Worm (Caenorhabditis elegans) whole organism, L1 larva: ENCODE measurements around the gene C55A6.6.

ENCODE experiments used
- blmp-1 ChIP-seq: fragments of 150-350 bp; optimal IDR thresholded peaks from 2 replicates; lab custom pipeline; 2014; ENCODE audit warnings: missing biosample characterization, missing genetic modification characterization
- ceh-82 ChIP-seq, 3 experiments: fragments of 150-350 bp in 1 of 3; sonication (generic microtip) in 2 of 3; optimal IDR thresholded peaks; 2 replicates each; lab custom pipeline; 2014 to 2017; ENCODE audit warnings: missing biosample characterization in 3 of 3, missing genetic modification characterization in 3 of 3
- ces-1 ChIP-seq: fragments of 150-350 bp; optimal IDR thresholded peaks from 2 replicates; lab custom pipeline; 2014; ENCODE audit warnings: missing biosample characterization, missing genetic modification reagents, missing genetic modification characterization
- lin-13 ChIP-seq: fragments of 150-350 bp; optimal IDR thresholded peaks from 2 replicates; lab custom pipeline; 2014; ENCODE audit warnings: missing biosample characterization, missing genetic modification reagents, missing genetic modification characterization
- lin-35 ChIP-seq, 2 experiments: fragments of 150-350 bp; optimal IDR thresholded peaks; 2 replicates each; lab custom pipeline; 2014; ENCODE audit warnings: missing biosample characterization in 2 of 2, missing genetic modification characterization in 2 of 2, missing genetic modification reagents in 2 of 2
- nhr-12 ChIP-seq: sonication (generic microtip); optimal IDR thresholded peaks from 2 replicates; lab custom pipeline; 2017; ENCODE audit warnings: missing biosample characterization, missing genetic modification characterization
- nhr-237 ChIP-seq: fragments of 150-350 bp; optimal IDR thresholded peaks from 2 replicates; lab custom pipeline; 2014; ENCODE audit warnings: missing biosample characterization, missing genetic modification characterization
- swsn-7 ChIP-seq: sonication (generic microtip); optimal IDR thresholded peaks from 2 replicates; lab custom pipeline; 2016; ENCODE audit warnings: missing genetic modification characterization, missing compliant biosample characterization
- unc-130 ChIP-seq: fragments of 150-350 bp; optimal IDR thresholded peaks from 2 replicates; lab custom pipeline; 2017; ENCODE audit warnings: missing biosample characterization, missing genetic modification characterization, inconsistent platforms
- unc-62 ChIP-seq: fragments of 150-350 bp; optimal IDR thresholded peaks from 2 replicates; lab custom pipeline; 2014; ENCODE audit warnings: missing biosample characterization, missing genetic modification reagents, missing genetic modification characterization
- zag-1 ChIP-seq: fragments of 150-350 bp; optimal IDR thresholded peaks from 2 replicates; lab custom pipeline; 2014; ENCODE audit warnings: missing biosample characterization, missing genetic modification characterization

ce11 chrV:11543564-11543963 lies 29.0 kb upstream of the C55A6.6 start, which contains the start of gene F38B7.2:
- TF ChIP-seq nhr-237 (tag; lab: Kevin White, UChicago) (no peak), swsn-7 (tag; lab: Kevin White, UChicago) (no peak), ceh-82 (tag; optimal IDR thresholded peaks at IDR 0.05; lab: Kevin White, UChicago) (no peak), zag-1 (tag; lab: Kevin White, UChicago) (no peak), lin-35 (GFP tag; optimal IDR thresholded peaks at IDR 0.05; lab: Kevin White, UChicago) (no peak), unc-62 (GFP tag; lab: Kevin White, UChicago) (no peak), lin-13 (no peak), unc-130 (no peak), ces-1 (GFP tag; lab: Kevin White, UChicago) (no peak), nhr-12 (tag; lab: Kevin White, UChicago) (no peak), blmp-1 (tag; lab: Kevin White, UChicago) (peak; percentile 44)
